Fruit fly (Drosophila melanogaster): ENCODE results near the gene CG7600.
A peak's percentile ranks its signal among the peaks of the same experiment; 100 is the strongest.

Gene CG7600

dm6 chr3L:11260275-11260734 lies 49.7 kb downstream of the CG7600 start (continued):
- TF ChIP-seq pzg (GFP tag; optimal IDR thresholded peaks at IDR 0.05) (no peak), CG13424 (tag; optimal IDR thresholded peaks at IDR 0.05) (peak; percentile 78), sob (GFP tag; IDR thresholded peaks at IDR 0.05) (peak; percentile 71), fru (optimal IDR thresholded peaks at IDR 0.05) (no peak), croc (GFP tag; conservative IDR thresholded peaks at IDR 0.05) (peak; percentile 71), CHES-1-like (GFP tag; optimal IDR thresholded peaks at IDR 0.05) (peak; percentile 76), cad (GFP tag; optimal IDR thresholded peaks at IDR 0.05) (no peak), CG2199 (GFP tag; IDR thresholded peaks at IDR 0.05) (peak; percentile 82), Hand (GFP tag; optimal IDR thresholded peaks at IDR 0.05) (peak; percentile 62), kay (GFP tag; optimal IDR thresholded peaks at IDR 0.05) (peak; percentile 6), Ets97D (GFP tag; optimal IDR thresholded peaks at IDR 0.05) (peak; percentile 46), TFAM (GFP tag; optimal IDR thresholded peaks at IDR 0.05) (peak; percentile 12), Lim3 (GFP tag; IDR thresholded peaks at IDR 0.05) (0 out of 2 replicates have a peak, but pooled peaks have one; percentile 10), CG10321 (GFP tag; IDR thresholded peaks at IDR 0.05) (peak; percentile 39; the same call in 1 of the 2 replicates), btn (GFP tag; optimal IDR thresholded peaks at IDR 0.05) (no peak), HLH54F (GFP tag; optimal IDR thresholded peaks at IDR 0.05) (peak; percentile 84), crol (GFP tag; IDR thresholded peaks at IDR 0.05) (no peak), vvl (GFP tag; IDR thresholded peaks at IDR 0.05) (peak; percentile 71), sd (tag; optimal IDR thresholded peaks at IDR 0.05) (peak; percentile 58), CG8388 (GFP tag; optimal IDR thresholded peaks at IDR 0.05) (peak; percentile 44), CG34224 (GFP tag; IDR thresholded peaks at IDR 0.05; ENCODE audit: partially characterized antibody) (no peak), dmrt99B (tag; optimal IDR thresholded peaks at IDR 0.05) (peak; percentile 82), sens-2 (GFP tag; IDR thresholded peaks at IDR 0.05) (no peak), sisA (GFP tag; IDR thresholded peaks at IDR 0.05) (peak; percentile 58), CG17612 (GFP tag; IDR thresholded peaks at IDR 0.05) (no peak), nau (GFP tag; optimal IDR thresholded peaks at IDR 0.05) (peak; percentile 70), pb (GFP tag; optimal IDR thresholded peaks at IDR 0.05) (peak; percentile 22), CG15514 (GFP tag; optimal IDR thresholded peaks at IDR 0.05) (peak; percentile 39), CG6689 (GFP tag; IDR thresholded peaks at IDR 0.05) (peak; percentile 86), Hmr (GFP tag; optimal IDR thresholded peaks at IDR 0.05) (peak; percentile 84), CG15073 (GFP tag; optimal IDR thresholded peaks at IDR 0.05) (no peak), CG10959 (GFP tag; IDR thresholded peaks at IDR 0.05) (peak; percentile 35), pum (GFP tag; optimal IDR thresholded peaks at IDR 0.05) (peak; percentile 70), Gsc (GFP tag; IDR thresholded peaks at IDR 0.05) (no peak), ewg (GFP tag; optimal IDR thresholded peaks at IDR 0.05) (peak; percentile 33), fd102C (GFP tag; optimal IDR thresholded peaks at IDR 0.05) (no peak), sna (GFP tag; IDR thresholded peaks at IDR 0.05; ENCODE audit: partially characterized antibody) (no peak), CG10979 (tag; optimal IDR thresholded peaks at IDR 0.05) (peak; percentile 72), chn (GFP tag; optimal IDR thresholded peaks at IDR 0.05) (peak; percentile 72), klu (GFP tag; IDR thresholded peaks at IDR 0.05) (peak; percentile 67), Meics (GFP tag; optimal IDR thresholded peaks at IDR 0.05) (peak; percentile 77), CG4404 (GFP tag; IDR thresholded peaks at IDR 0.05) (peak; percentile 70; the same call in 1 of the 2 replicates), Sry-δ (GFP tag; optimal IDR thresholded peaks at IDR 0.05) (peak; percentile 23), CG6175 (GFP tag; IDR thresholded peaks at IDR 0.05) (peak; percentile 83; the same call in 2 of the 3 replicates), GATAe (GFP tag; conservative IDR thresholded peaks at IDR 0.05) (no peak; the same call in 1 of the 2 replicates), Hmx (GFP tag; optimal IDR thresholded peaks at IDR 0.05) (no peak), CG13296 (GFP tag; optimal IDR thresholded peaks at IDR 0.05) (peak; percentile 33), HmgD (GFP tag; optimal IDR thresholded peaks at IDR 0.05) (peak; percentile 40), CG1602 (GFP tag; optimal IDR thresholded peaks at IDR 0.05) (peak; percentile 79), pan (optimal IDR thresholded peaks at IDR 0.05) (no peak), pan (GFP tag; optimal IDR thresholded peaks at IDR 0.05 in 1 of 2, IDR thresholded peaks at IDR 0.05 in 1 of 2) (peak in 1 of 2 experiments; percentile 77), schlank (tag; optimal IDR thresholded peaks at IDR 0.05) (peak; percentile 51)
